Fruit fly (Drosophila melanogaster) whole organism, wandering third instar larva: ENCODE measurements around the gene meso18E.

Experiments used
- CG9705 ChIP-seq: fragments of 200-800 bp; sonication (Bioruptor generic); optimal IDR thresholded peaks from 2 replicates; lab custom pipeline; 2018; ENCODE audit warnings: missing biosample characterization, mild to moderate bottlenecking, missing genetic modification characterization
- Mio ChIP-seq: sonication (Bioruptor generic); optimal IDR thresholded peaks from 2 replicates; lab custom pipeline; 2016; ENCODE audit warnings: missing biosample characterization, missing genetic modification characterization
- Vsx2 ChIP-seq: fragments of 200-300, 225-300 bp; sonication (Bioruptor generic); optimal IDR thresholded peaks from 2 replicates; lab custom pipeline; 2018; ENCODE audit warnings: missing biosample characterization, missing genetic modification characterization; ENCODE audit not compliant: partially characterized antibody
- br ChIP-seq: fragments of 200-800 bp; sonication (Bioruptor generic); optimal IDR thresholded peaks from 2 replicates; lab custom pipeline; 2016; ENCODE audit warnings: missing biosample characterization, missing genetic modification characterization
- fru ChIP-seq: fragments of 200-800 bp; sonication (Bioruptor generic); optimal IDR thresholded peaks from 3 replicates; lab custom pipeline; 2016; ENCODE audit warnings: missing biosample characterization, mild to moderate bottlenecking, missing genetic modification characterization
- pan ChIP-seq: fragments of >200 bp; optimal IDR thresholded peaks from 2 replicates; lab custom pipeline; 2017
- psq ChIP-seq: fragments of 200-800 bp; sonication (Bioruptor generic); optimal IDR thresholded peaks from 3 replicates; lab custom pipeline; 2017; ENCODE audit warnings: missing biosample characterization, mild to moderate bottlenecking, missing genetic modification characterization, moderate library complexity

dm6 chrX:19662583-19663195 lies 50.2 kb downstream of the meso18E start:
- TF ChIP-seq psq (GFP tag; lab: Kevin White, UChicago) (no peak), CG9705 (no peak), br (GFP tag; lab: Kevin White, UChicago) (no peak), Vsx2 (GFP tag; lab: Kevin White, UChicago) (peak; percentile 85), Mio (GFP tag; lab: Kevin White, UChicago) (no peak), fru (no peak), pan (lab: Kevin White, UChicago) (no peak)
